Worm (Caenorhabditis elegans): ENCODE measurements around the gene dpy-23.

dpy-23 gene

ce11 chrX:4359030-4359429 is 30.1 kb upstream of the dpy-23 start:
- TF ChIP-seq dmd-4 (tag; optimal IDR thresholded peaks at IDR 0.05; ENCODE audit: borderline replicate concordance) (no peak), sox-4 (tag; optimal IDR thresholded peaks at IDR 0.05) (no peak), zip-5 (tag; optimal IDR thresholded peaks at IDR 0.05) (no peak), hlh-6 (tag; optimal IDR thresholded peaks at IDR 0.05) (no peak), ets-4 (tag; optimal IDR thresholded peaks at IDR 0.05) (no peak), unc-55 (GFP tag; optimal IDR thresholded peaks at IDR 0.05) (no peak), K09A11.1 (tag; optimal IDR thresholded peaks at IDR 0.05; ENCODE audit: insufficient read depth) (no peak), sdc-2 (tag; optimal IDR thresholded peaks at IDR 0.05) (no peak), nhr-232 (tag; optimal IDR thresholded peaks at IDR 0.05) (no peak), ceh-2 (tag; optimal IDR thresholded peaks at IDR 0.05) (no peak), K02D7.2 (tag; optimal IDR thresholded peaks at IDR 0.05) (no peak), hlh-15 (tag; optimal IDR thresholded peaks at IDR 0.05) (no peak), pha-4 (tag; optimal IDR thresholded peaks at IDR 0.05) (no peak), ama-1 (optimal IDR thresholded peaks at IDR 0.05) (no peak), pat-9 (tag; optimal IDR thresholded peaks at IDR 0.05) (no peak), elt-4 (tag; optimal IDR thresholded peaks at IDR 0.05) (no peak), nfya-1 (tag; optimal IDR thresholded peaks at IDR 0.05) (no peak), gmeb-2 (tag; optimal IDR thresholded peaks at IDR 0.05) (no peak), ttx-3 (tag; optimal IDR thresholded peaks at IDR 0.05) (no peak), ceh-31 (tag; optimal IDR thresholded peaks at IDR 0.05) (no peak)

DNA sequence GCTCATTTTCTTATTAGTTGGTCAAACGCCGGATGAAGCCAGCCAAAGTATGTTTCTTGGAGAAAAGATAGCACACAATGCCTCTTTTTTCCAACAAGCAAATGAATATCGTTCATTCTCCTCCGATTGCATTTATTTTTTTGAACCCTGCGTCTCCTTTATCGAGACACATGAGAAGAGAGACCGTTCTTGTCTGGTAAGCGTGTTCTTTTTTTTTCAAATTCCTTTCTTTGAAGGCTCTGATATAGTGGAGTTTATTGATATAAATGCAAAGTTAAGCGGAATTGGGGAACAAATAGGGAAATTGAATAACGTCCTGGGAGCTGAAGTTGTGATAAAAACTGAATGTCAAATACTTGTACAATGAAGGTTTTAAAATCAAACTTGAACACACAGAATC is 26.6 kb upstream of the dpy-23 start, which contains the start of gene F14H12.7:
Gene F14H12.7, minus strand, starts transcription at position 101 of the 400 bp plus-strand sequence.
- no peak for TF ChIP-seq ceh-30 (tag; optimal IDR thresholded peaks at IDR 0.05)

- TF ChIP-seq fkh-10 (GFP tag; optimal IDR thresholded peaks at IDR 0.05) (no peak), zip-5 (tag; optimal IDR thresholded peaks at IDR 0.05) (no peak), sdc-2 (tag; optimal IDR thresholded peaks at IDR 0.05) (no peak), fkh-6 (tag; optimal IDR thresholded peaks at IDR 0.05) (no peak), pha-4 (tag; optimal IDR thresholded peaks at IDR 0.05) (no peak), tbx-7 (tag; optimal IDR thresholded peaks at IDR 0.05) (no peak), ceh-19 (GFP tag; optimal IDR thresholded peaks at IDR 0.05) (no peak), ceh-30 (tag; optimal IDR thresholded peaks at IDR 0.05) (no peak)
These were observed 26.0 kb upstream of the dpy-23 start, which contains the start of gene F14H12.17 for ce11 chrX:4363200-4363599. Gene F14H12.17, minus strand, starts transcription at chrX:4363300.

DNA sequence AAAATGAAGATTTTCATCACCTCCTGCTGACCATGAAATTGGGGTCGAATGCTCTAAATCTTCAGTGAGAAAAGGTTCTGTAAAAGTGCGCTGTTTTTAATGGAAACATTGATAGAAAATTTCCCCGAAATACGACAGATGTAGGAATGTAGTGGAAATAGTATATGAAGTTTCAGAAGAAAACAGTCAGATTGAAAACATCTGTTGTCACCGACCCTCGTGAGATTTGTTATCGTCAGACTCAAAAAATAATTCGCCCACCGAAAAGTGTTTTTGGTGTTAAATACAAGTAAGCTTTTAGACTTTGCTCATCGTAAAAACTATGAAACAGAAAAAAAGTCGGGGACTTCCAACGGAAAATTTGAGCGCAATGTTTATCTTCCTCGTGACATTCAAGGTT is 24.3 kb upstream of the dpy-23 start, which contains the start of gene F14H12.8:
Gene F14H12.8, minus strand, starts transcription at position 101 of the 400 bp plus-strand sequence.
- TF ChIP-seq pag-3 (tag; optimal IDR thresholded peaks at IDR 0.05; ENCODE audit: borderline replicate concordance) (no peak), lim-6 (tag; optimal IDR thresholded peaks at IDR 0.05) (no peak), zip-5 (tag; optimal IDR thresholded peaks at IDR 0.05) (no peak), eyg-1 (tag; optimal IDR thresholded peaks at IDR 0.05) (no peak), C38D4.7 (GFP tag; optimal IDR thresholded peaks at IDR 0.05) (no peak), hlh-30 (tag; optimal IDR thresholded peaks at IDR 0.05; ENCODE audit: insufficient read depth) (no peak), ceh-14 (tag; optimal IDR thresholded peaks at IDR 0.05) (no peak), tbx-7 (tag; optimal IDR thresholded peaks at IDR 0.05) (no peak), pat-9 (tag; optimal IDR thresholded peaks at IDR 0.05) (no peak), ets-4 (tag; optimal IDR thresholded peaks at IDR 0.05) (no peak), ama-1 (optimal IDR thresholded peaks at IDR 0.05) (no peak), sox-2 (GFP tag; IDR thresholded peaks at IDR 0.05) (no peak), ceh-45 (GFP tag; IDR thresholded peaks at IDR 0.05) (no peak), sox-4 (tag; optimal IDR thresholded peaks at IDR 0.05) (no peak), fax-1 (tag; optimal IDR thresholded peaks at IDR 0.05) (no peak), hlh-8 (tag; optimal IDR thresholded peaks at IDR 0.05) (no peak), hlh-6 (tag; optimal IDR thresholded peaks at IDR 0.05) (no peak), hlh-15 (tag; optimal IDR thresholded peaks at IDR 0.05) (no peak), elt-2 (tag; optimal IDR thresholded peaks at IDR 0.05) (no peak)

Data from whole organism, late embryonic.